Worm (Caenorhabditis elegans) whole organism, L4 larva: ENCODE measurements around the gene F10E7.9.

Experiments
- D1046.2 ChIP-seq: fragments of 200-800 bp; sonication (Bioruptor generic); IDR thresholded peaks from 2 replicates; pipeline ENCODE4 v1.3.6; 2022; ENCODE audit warnings: missing genetic modification characterization, missing compliant biosample characterization
- F10B5.3 ChIP-seq: sonication (generic microtip); optimal IDR thresholded peaks from 2 replicates; lab custom pipeline; 2016; ENCODE audit warnings: mild to moderate bottlenecking, missing genetic modification characterization, missing compliant biosample characterization
- F44E2.7 ChIP-seq: fragments of 200-800 bp; sonication (Bioruptor generic); IDR thresholded peaks from 2 replicates; pipeline ENCODE4 v2.1.2; 2022; ENCODE audit warnings: missing genetic modification characterization, missing compliant biosample characterization
- F49E8.2 ChIP-seq: sonication (generic microtip); optimal IDR thresholded peaks from 2 replicates; lab custom pipeline; 2016; ENCODE audit warnings: missing compliant biosample characterization, mild to moderate bottlenecking, missing genetic modification characterization, borderline replicate concordance
- R02D3.7 ChIP-seq: fragments of 150-350 bp; sonication (generic microtip); optimal IDR thresholded peaks from 3 replicates; lab custom pipeline; 2014; ENCODE audit warnings: missing biosample characterization, missing genetic modification characterization
- Y105C5A.15 ChIP-seq: fragments of 200-800 bp; sonication (Bioruptor generic); IDR thresholded peaks from 2 replicates; pipeline ENCODE4 v1.3.6; 2022; ENCODE audit warnings: missing genetic modification characterization, missing compliant biosample characterization
- Y75B8A.6 ChIP-seq: fragments of 200-800 bp; sonication (Bioruptor generic); IDR thresholded peaks from 2 replicates; pipeline ENCODE4 v1.3.6; 2022; ENCODE audit warnings: missing genetic modification reagents, missing genetic modification characterization, missing compliant biosample characterization
- aha-1 ChIP-seq: fragments of 150-350 bp; peaks from one replicate; lab custom pipeline; 2014; ENCODE audit warnings: missing biosample characterization, missing genetic modification characterization
- aly-2 ChIP-seq: sonication (generic microtip); optimal IDR thresholded peaks from 2 replicates; lab custom pipeline; 2018; ENCODE audit warnings: missing biosample characterization, missing genetic modification characterization
- arid-1 ChIP-seq: fragments of 200-800 bp; sonication (Bioruptor generic); conservative IDR thresholded peaks from 2 replicates; pipeline ENCODE4 v1.3.6; 2022; ENCODE audit warnings: missing genetic modification reagents, missing genetic modification characterization, missing compliant biosample characterization
- attf-4 ChIP-seq: sonication (generic microtip); optimal IDR thresholded peaks from 3 replicates; lab custom pipeline; 2017; ENCODE audit warnings: missing biosample characterization, missing genetic modification characterization
- ceh-28 ChIP-seq: fragments of 150-350 bp; optimal IDR thresholded peaks from 2 replicates; lab custom pipeline; 2014; ENCODE audit warnings: missing biosample characterization, missing genetic modification reagents, missing genetic modification characterization
- ceh-32 ChIP-seq: sonication (generic microtip); optimal IDR thresholded peaks from 2 replicates; lab custom pipeline; 2016; ENCODE audit warnings: mild to moderate bottlenecking, missing genetic modification characterization, missing compliant biosample characterization; ENCODE audit not compliant: poor library complexity
- ceh-44 ChIP-seq: fragments of 200-800 bp; sonication (Bioruptor generic); IDR thresholded peaks from 2 replicates; pipeline ENCODE4 v1.3.6; 2022; ENCODE audit warnings: missing genetic modification reagents, missing genetic modification characterization, missing compliant biosample characterization
- ces-1 ChIP-seq: fragments of 150-350 bp; sonication (generic microtip); optimal IDR thresholded peaks from 4 replicates; lab custom pipeline; 2014; ENCODE audit warnings: missing biosample characterization, missing genetic modification reagents, missing genetic modification characterization
- dmd-8 ChIP-seq: fragments of 200-800 bp; sonication (Bioruptor generic); IDR thresholded peaks from 2 replicates; pipeline ENCODE4 v1.3.6; 2022; ENCODE audit warnings: missing genetic modification characterization, missing compliant biosample characterization
- dpl-1 ChIP-seq: fragments of 150-350 bp; optimal IDR thresholded peaks from 2 replicates; lab custom pipeline; 2014; ENCODE audit warnings: missing biosample characterization, missing genetic modification reagents, missing genetic modification characterization
- duxl-1 ChIP-seq: sonication (generic microtip); optimal IDR thresholded peaks from 2 replicates; lab custom pipeline; 2016; ENCODE audit warnings: mild to moderate bottlenecking, missing genetic modification characterization, moderate library complexity, missing compliant biosample characterization; ENCODE audit not compliant: poor library complexity
- dve-1 ChIP-seq: sonication (generic microtip); optimal IDR thresholded peaks from 2 replicates; lab custom pipeline; 2017; ENCODE audit warnings: antibody characterized with exemption, mild to moderate bottlenecking, missing genetic modification characterization, missing compliant biosample characterization; ENCODE audit not compliant: insufficient read depth
- lin-13 ChIP-seq: fragments of 150-350 bp; optimal IDR thresholded peaks from 2 replicates; lab custom pipeline; 2014; ENCODE audit warnings: missing biosample characterization, missing genetic modification reagents, missing genetic modification characterization
- lin-38 ChIP-seq: fragments of 200-800 bp; sonication (Bioruptor generic); IDR thresholded peaks from 2 replicates; pipeline ENCODE4 v1.3.6; 2022; ENCODE audit warnings: missing genetic modification reagents, missing genetic modification characterization, missing compliant biosample characterization
- lin-39 ChIP-seq: fragments of 150-350 bp; optimal IDR thresholded peaks from 2 replicates; lab custom pipeline; 2014; ENCODE audit warnings: missing biosample characterization, missing genetic modification reagents, missing genetic modification characterization
- lsy-2 ChIP-seq, 2 experiments: fragments of 150-350 bp in 1 of 2; sonication (generic microtip) in 1 of 2; optimal IDR thresholded peaks; 2 replicates each; lab custom pipeline; 2014 to 2017; ENCODE audit warnings: missing biosample characterization in 2 of 2, missing genetic modification characterization in 2 of 2
- madf-9 ChIP-seq: fragments of 200-800 bp; sonication (Bioruptor generic); conservative IDR thresholded peaks from 2 replicates; pipeline ENCODE4 v1.3.6; 2022; ENCODE audit warnings: missing genetic modification reagents, missing genetic modification characterization, missing compliant biosample characterization
- mep-1 ChIP-seq: fragments of 150-350 bp; sonication (generic microtip); optimal IDR thresholded peaks from 3 replicates; lab custom pipeline; 2014; ENCODE audit warnings: missing biosample characterization, missing genetic modification characterization
- nhr-10 ChIP-seq: fragments of 150-350 bp; optimal IDR thresholded peaks from 2 replicates; lab custom pipeline; 2014; ENCODE audit warnings: missing biosample characterization, missing genetic modification characterization
- nhr-102 ChIP-seq: sonication (generic microtip); optimal IDR thresholded peaks from 2 replicates; lab custom pipeline; 2016; ENCODE audit warnings: mild to moderate bottlenecking, missing genetic modification characterization, moderate library complexity, missing compliant biosample characterization
- nhr-237 ChIP-seq: sonication (generic microtip); optimal IDR thresholded peaks from 2 replicates; lab custom pipeline; 2017; ENCODE audit warnings: missing biosample characterization, missing genetic modification characterization
- nhr-25 ChIP-seq: sonication (generic microtip); optimal IDR thresholded peaks from 2 replicates; lab custom pipeline; 2017; ENCODE audit warnings: missing genetic modification characterization, mild to moderate bottlenecking, missing compliant biosample characterization, antibody characterized with exemption, moderate library complexity, borderline replicate concordance; ENCODE audit not compliant: insufficient read depth
- nhr-41 ChIP-seq: fragments of 200-800 bp; sonication (Bioruptor generic); IDR thresholded peaks from 2 replicates; pipeline ENCODE4 v1.3.6; 2022; ENCODE audit warnings: missing genetic modification reagents, missing genetic modification characterization, missing compliant biosample characterization
- nhr-6 ChIP-seq: fragments of 150-350 bp; optimal IDR thresholded peaks from 2 replicates; lab custom pipeline; 2014; ENCODE audit warnings: missing biosample characterization, missing genetic modification characterization
- nhr-76 ChIP-seq: fragments of 150-350 bp; optimal IDR thresholded peaks from 2 replicates; lab custom pipeline; 2014; ENCODE audit warnings: missing biosample characterization, missing genetic modification characterization
- php-3 ChIP-seq: fragments of 200-800 bp; sonication (Bioruptor generic); IDR thresholded peaks from 2 replicates; pipeline ENCODE4 v1.3.6; 2022; ENCODE audit warnings: missing genetic modification reagents, missing genetic modification characterization, missing compliant biosample characterization
- set-16 ChIP-seq: fragments of 200-800 bp; sonication (Bioruptor generic); IDR thresholded peaks from 2 replicates; pipeline ENCODE4 v1.3.6; 2022; ENCODE audit warnings: missing genetic modification reagents, missing genetic modification characterization, missing compliant biosample characterization
- spr-1 ChIP-seq: sonication (generic microtip); optimal IDR thresholded peaks from 2 replicates; lab custom pipeline; 2016; ENCODE audit warnings: mild to moderate bottlenecking, missing genetic modification characterization, missing compliant biosample characterization
- spr-3 ChIP-seq: fragments of 200-800 bp; sonication (Bioruptor generic); optimal IDR thresholded peaks from 2 replicates; lab custom pipeline; 2018; ENCODE audit warnings: mild to moderate bottlenecking, missing genetic modification characterization, missing compliant biosample characterization
- tag-97 ChIP-seq: fragments of 200-800 bp; sonication (Bioruptor generic); IDR thresholded peaks from 2 replicates; pipeline ENCODE4 v1.3.6; 2022; ENCODE audit warnings: missing genetic modification characterization, missing compliant biosample characterization
- unc-130 ChIP-seq: sonication (generic microtip); optimal IDR thresholded peaks from 2 replicates; lab custom pipeline; 2016; ENCODE audit warnings: missing genetic modification reagents, missing genetic modification characterization, missing compliant biosample characterization
- ztf-7 ChIP-seq: fragments of 150-350 bp; optimal IDR thresholded peaks from 2 replicates; lab custom pipeline; 2014; ENCODE audit warnings: missing biosample characterization, missing genetic modification characterization

F10E7.9 gene

DNA sequence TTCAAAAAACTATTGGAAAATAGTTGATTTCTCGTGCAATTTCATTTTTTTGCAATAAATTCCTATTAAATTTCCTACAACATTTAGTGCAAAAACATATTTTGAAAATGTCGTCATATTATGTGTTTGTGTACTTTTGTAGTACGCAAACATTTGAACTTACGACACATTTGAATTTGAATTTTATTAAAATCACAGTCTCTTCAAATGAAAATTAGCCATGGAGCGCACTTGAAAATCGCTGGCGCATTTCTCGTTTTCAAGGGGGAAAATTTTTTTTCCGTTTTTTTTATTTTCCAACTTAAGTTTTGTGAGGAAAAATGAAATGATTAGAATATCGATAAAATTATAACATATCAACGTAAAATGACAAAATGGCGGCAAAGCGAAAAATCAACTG lies 37.7 kb upstream of the F10E7.9 start:
- TF ChIP-seq aha-1 (peak; percentile 72), dpl-1 (peak; percentile 21), nhr-25 (tag; lab: Kevin White, UChicago) (no peak), nhr-102 (tag; lab: Kevin White, UChicago) (no peak), unc-130 (GFP tag; lab: Kevin White, UChicago) (peak; percentile 32), nhr-237 (no peak), lsy-2 (tag; optimal IDR thresholded peaks at IDR 0.05; lab: Kevin White, UChicago) (peak in 1 of 2 experiments; percentile 79), lin-13 (GFP tag; lab: Kevin White, UChicago) (peak; percentile 17), lin-39 (tag; lab: Kevin White, UChicago) (no peak), dve-1 (tag; lab: Kevin White, UChicago) (peak; percentile 34), R02D3.7 (tag; lab: Kevin White, UChicago) (no peak), mep-1 (tag; lab: Kevin White, UChicago) (peak; percentile 32), lin-38 (GFP tag; lab: Robert Waterston, UW) (peak; percentile 93), F49E8.2 (tag; lab: Kevin White, UChicago) (peak; percentile 50)
- TF ChIP-seq, all 104 proteins: peak for 9

DNA sequence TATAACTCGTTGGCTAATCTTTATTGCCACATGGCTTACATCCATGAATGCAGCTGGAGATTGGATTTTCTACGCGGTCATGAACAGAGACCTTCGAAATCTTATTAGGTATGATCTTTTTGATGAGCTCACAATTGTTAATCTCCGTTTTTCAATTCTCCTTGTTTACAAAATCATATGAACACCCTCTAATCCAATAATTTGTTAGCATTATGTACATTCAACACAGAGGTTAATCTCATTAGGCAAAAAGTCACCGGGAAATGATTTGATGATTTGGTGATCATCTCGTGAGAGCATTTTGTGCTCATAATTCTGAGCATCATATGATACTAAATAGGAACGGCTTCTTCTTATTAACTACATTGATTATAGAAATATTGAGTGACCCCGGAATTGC lies 36.4 kb upstream of the F10E7.9 start:
- TF ChIP-seq duxl-1 (no peak), Y105C5A.15 (no peak), ztf-7 (no peak), dmd-8 (GFP tag; lab: Robert Waterston, UW) (no peak), D1046.2 (no peak), nhr-76 (no peak), attf-4 (tag; lab: Kevin White, UChicago) (no peak), madf-9 (no peak), unc-130 (GFP tag; lab: Kevin White, UChicago) (no peak), set-16 (GFP tag; lab: Robert Waterston, UW) (no peak), aly-2 (tag; lab: Kevin White, UChicago) (no peak), ceh-32 (tag; lab: Kevin White, UChicago) (no peak), nhr-10 (tag; lab: Kevin White, UChicago) (no peak), F44E2.7 (GFP tag; lab: Robert Waterston, UW) (no peak), nhr-6 (tag; lab: Kevin White, UChicago) (no peak)

DNA sequence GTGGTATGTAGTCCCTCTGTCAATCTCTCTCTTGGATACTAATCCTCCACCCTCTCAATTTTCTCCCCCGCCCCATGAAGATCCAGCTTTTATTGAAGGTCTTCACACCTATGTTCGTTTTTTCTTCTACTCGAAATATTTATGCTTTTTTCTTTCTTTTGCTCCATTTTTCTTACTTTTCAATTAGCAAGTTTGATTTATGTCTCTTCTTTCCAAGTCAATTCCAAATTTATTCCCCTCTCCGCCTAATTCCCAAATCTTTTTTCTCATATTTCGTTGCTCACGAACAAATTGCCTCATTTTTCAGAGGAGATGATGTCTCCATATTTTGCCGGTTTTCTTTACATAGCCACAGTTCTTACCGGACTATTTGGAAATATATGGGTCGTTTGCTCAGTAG lies 34.5 kb upstream of the F10E7.9 start, which contains the start of gene npr-31:
npr-31 (plus strand) TSS at position 301 of the 400 bp plus-strand sequence.
- TF ChIP-seq ztf-7 (no peak), F10B5.3 (no peak), R02D3.7 (tag; lab: Kevin White, UChicago) (no peak), ceh-44 (no peak), Y75B8A.6 (GFP tag; lab: Robert Waterston, UW) (no peak), nhr-41 (GFP tag; lab: Robert Waterston, UW) (no peak), ces-1 (GFP tag; lab: Kevin White, UChicago) (no peak), php-3 (GFP tag; lab: Robert Waterston, UW) (no peak), duxl-1 (no peak), lin-39 (tag; lab: Kevin White, UChicago) (no peak), tag-97 (no peak), F44E2.7 (GFP tag; lab: Robert Waterston, UW) (no peak), ceh-28 (tag; lab: Kevin White, UChicago) (no peak), nhr-25 (tag; lab: Kevin White, UChicago) (no peak), dve-1 (tag; lab: Kevin White, UChicago) (no peak), spr-1 (tag; lab: Kevin White, UChicago) (no peak), arid-1 (GFP tag; lab: Robert Waterston, UW) (no peak), spr-3 (GFP tag; lab: Kevin White, UChicago) (no peak)
